Worm (Caenorhabditis elegans) whole organism, early embryonic: ENCODE data around the gene sdc-3.

Source experiments
- B0310.2 ChIP-seq: sonication (generic microtip); optimal IDR thresholded peaks from 2 replicates; lab custom pipeline; 2016; ENCODE audit warnings: mild to moderate bottlenecking, missing genetic modification characterization, missing compliant biosample characterization
- F13C5.2 ChIP-seq: sonication (generic microtip); optimal IDR thresholded peaks from 2 replicates; lab custom pipeline; 2017; ENCODE audit warnings: mild to moderate bottlenecking, missing genetic modification characterization, inconsistent platforms, missing compliant biosample characterization
- aly-1 ChIP-seq: sonication (generic microtip); optimal IDR thresholded peaks from 2 replicates; lab custom pipeline; 2016; ENCODE audit warnings: missing genetic modification characterization, missing compliant biosample characterization
- ama-1 ChIP-seq: fragments of 150-350 bp; optimal IDR thresholded peaks from 2 replicates; lab custom pipeline; 2014
- ceh-13 ChIP-seq: fragments of 200-800 bp; sonication (Bioruptor generic); optimal IDR thresholded peaks from 2 replicates; lab custom pipeline; 2018; ENCODE audit warnings: mild to moderate bottlenecking, missing genetic modification characterization, missing compliant biosample characterization
- ceh-36 ChIP-seq: sonication (generic microtip); optimal IDR thresholded peaks from 2 replicates; lab custom pipeline; 2016; ENCODE audit warnings: missing genetic modification characterization, inconsistent platforms, missing compliant biosample characterization
- ets-7 ChIP-seq: sonication (generic microtip); optimal IDR thresholded peaks from 2 replicates; lab custom pipeline; 2016; ENCODE audit warnings: missing genotype, missing genetic modification characterization, missing compliant biosample characterization
- flt-1 ChIP-seq: fragments of 200-800 bp; sonication (Bioruptor generic); IDR thresholded peaks from 2 replicates; pipeline ENCODE4 v1.3.6; 2022; ENCODE audit warnings: missing genetic modification characterization, missing compliant biosample characterization
- hmbx-1 ChIP-seq: sonication (generic microtip); optimal IDR thresholded peaks from 2 replicates; lab custom pipeline; 2016; ENCODE audit warnings: mild to moderate bottlenecking, missing genetic modification characterization, missing compliant biosample characterization
- hmg-4 ChIP-seq: fragments of 200-800 bp; sonication (Bioruptor generic); optimal IDR thresholded peaks from 2 replicates; lab custom pipeline; 2018; ENCODE audit warnings: mild to moderate bottlenecking, missing genetic modification characterization, missing compliant biosample characterization
- hnd-1 ChIP-seq: sonication (generic microtip); optimal IDR thresholded peaks from 2 replicates; lab custom pipeline; 2016; ENCODE audit warnings: missing genetic modification characterization, missing compliant biosample characterization
- scrt-1 ChIP-seq: fragments of 200-800 bp; sonication (Bioruptor generic); IDR thresholded peaks from 2 replicates; pipeline ENCODE4 v1.3.6; 2022; ENCODE audit warnings: missing genetic modification characterization, missing compliant biosample characterization
- sea-1 ChIP-seq: fragments of 200-800 bp; sonication (Bioruptor generic); conservative IDR thresholded peaks from 2 replicates; pipeline ENCODE4 v1.3.6; 2022; ENCODE audit warnings: missing genetic modification characterization, missing compliant biosample characterization
- tbx-11 ChIP-seq: fragments of 200-800 bp; sonication (Bioruptor generic); IDR thresholded peaks from 2 replicates; pipeline ENCODE4 v1.3.6; 2022; ENCODE audit warnings: missing genetic modification characterization, missing compliant biosample characterization

DNA sequence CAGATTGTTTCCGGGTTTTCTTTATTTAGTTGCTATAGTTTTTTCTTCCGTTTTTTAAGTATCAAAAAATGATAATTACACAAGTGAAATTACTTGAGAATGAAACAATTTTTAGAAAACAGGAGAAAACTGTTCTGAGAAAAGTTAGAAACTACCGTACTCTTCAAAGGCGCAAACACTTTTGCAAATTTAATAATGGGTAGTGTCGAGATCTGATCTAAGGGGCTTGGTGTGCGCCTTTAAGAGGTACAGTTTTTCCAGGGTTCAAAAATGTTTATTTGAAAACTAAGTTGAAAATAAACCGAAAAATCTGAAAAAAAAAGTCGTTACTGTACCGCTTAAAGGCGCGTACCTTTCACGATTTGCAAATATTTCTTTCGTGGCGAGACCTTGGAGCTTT lies 12.6 kb upstream of the sdc-3 start:
- no peak for TF ChIP-seq scrt-1 (GFP tag; lab: Robert Waterston, UW)
- TF ChIP-seq flt-1 (GFP tag; lab: Robert Waterston, UW) = no peak
- no peak for TF ChIP-seq ceh-36 (tag; lab: Kevin White, UChicago)
- TF ChIP-seq ama-1 (lab: Kevin White, UChicago) = no peak
- TF ChIP-seq hmbx-1 (tag; lab: Kevin White, UChicago) = no peak
- no peak for TF ChIP-seq ceh-13 (GFP tag; lab: Kevin White, UChicago)
- TF ChIP-seq tbx-11 (GFP tag; lab: Robert Waterston, UW) = no peak
- no peak for TF ChIP-seq hnd-1
- no peak for TF ChIP-seq B0310.2 (tag; lab: Kevin White, UChicago)
- TF ChIP-seq aly-1 (tag; lab: Kevin White, UChicago) = no peak
- TF ChIP-seq hmg-4 = no peak
- TF ChIP-seq sea-1 (GFP tag; lab: Robert Waterston, UW) = no peak
- TF ChIP-seq ets-7 (tag; lab: Kevin White, UChicago) = no peak
- TF ChIP-seq F13C5.2 (tag; lab: Kevin White, UChicago) = no peak
